Fruit fly (Drosophila melanogaster) S2 (cell line): ENCODE data around the gene Kr-h2.

Source experiments
- CG8478 ChIP-seq: fragments of >200 bp; optimal IDR thresholded peaks from 2 replicates; lab custom pipeline; 2018
- CTCF ChIP-seq, 2 experiments: fragments of >200 bp; optimal IDR thresholded peaks; 2 replicates each; lab custom pipeline; 2018

DNA sequence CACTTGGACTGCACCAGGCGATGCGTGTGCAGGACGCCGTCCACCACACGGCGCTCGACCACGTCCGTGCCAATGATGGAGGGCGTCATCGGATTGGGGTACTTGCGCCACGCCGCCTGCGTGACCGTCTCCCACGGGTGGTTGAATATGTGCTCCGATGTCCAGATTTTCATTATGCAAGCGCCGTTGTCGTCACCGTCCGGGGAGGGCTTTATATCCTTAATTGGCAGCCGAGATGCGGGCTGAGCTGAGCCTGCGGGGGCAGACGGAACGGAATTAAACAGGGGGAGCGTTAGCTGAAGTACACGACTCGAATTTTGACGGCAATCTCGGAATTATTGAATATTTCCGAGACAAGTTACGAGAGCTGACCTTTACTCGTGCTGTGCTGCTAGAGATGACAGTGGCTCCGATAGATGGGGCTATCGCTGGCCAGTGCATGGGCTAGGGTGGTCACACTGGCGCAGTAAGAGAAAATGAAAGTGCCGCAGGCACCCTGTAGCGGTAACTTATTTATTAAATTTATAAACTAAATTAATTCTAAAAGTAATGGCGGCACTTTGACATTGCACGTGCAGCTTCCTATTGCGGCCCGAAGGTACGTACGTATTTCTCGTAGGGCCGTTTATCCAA lies 23.1 kb upstream of the Kr-h2 start, which contains the start of gene IPIP:
- TF ChIP-seq CG8478 (no peak), CTCF (optimal IDR thresholded peaks at IDR 0.05; lab: Kevin White, UChicago) (peak in 1 of 2 experiments; percentile 38)
